Worm (Caenorhabditis elegans): ENCODE measurements around the gene dhps-1.

dhps-1 gene

ce11 chrII:11992701-11993100 lies at the start of gene dhps-1:
Gene dhps-1 (plus strand): TSS chrII:11993001.
- TF ChIP-seq C34F6.9 (tag; optimal IDR thresholded peaks at IDR 0.05) (no peak), lin-11 (tag; optimal IDR thresholded peaks at IDR 0.05) (no peak), lin-13 (GFP tag; optimal IDR thresholded peaks at IDR 0.05) (no peak), ZK546.5 (tag; optimal IDR thresholded peaks at IDR 0.05) (no peak), nhr-10 (tag; optimal IDR thresholded peaks at IDR 0.05) (no peak), nhr-21 (tag; optimal IDR thresholded peaks at IDR 0.05) (no peak), peb-1 (tag; optimal IDR thresholded peaks at IDR 0.05) (no peak), sem-4 (tag; optimal IDR thresholded peaks at IDR 0.05) (no peak)

ce11 chrII:11948459-11948858 lies 44.3 kb upstream of the dhps-1 start, which contains the start of gene W03C9.8:
Gene W03C9.8 (plus strand): TSS chrII:11948759.
- no peak for TF ChIP-seq nhr-10 (tag; optimal IDR thresholded peaks at IDR 0.05)

- peak; percentile 49 for TF ChIP-seq blmp-1 (tag; optimal IDR thresholded peaks at IDR 0.05; ENCODE audit: insufficient read depth)
- no peak for TF ChIP-seq peb-1 (tag; optimal IDR thresholded peaks at IDR 0.05)
- TF ChIP-seq zag-1 (tag; optimal IDR thresholded peaks at IDR 0.05): no peak
Observed at ce11 chrII:11952963-11953362, 39.8 kb upstream of the dhps-1 start.

ce11 chrII:11954208-11954607 lies 38.6 kb upstream of the dhps-1 start, which contains the start of gene W03C9.6:
Gene W03C9.6 (plus strand): TSS chrII:11954508.
- TF ChIP-seq F13H6.1 (tag; optimal IDR thresholded peaks at IDR 0.05) (no peak), egl-27 (tag; optimal IDR thresholded peaks at IDR 0.05) (no peak)

- TF ChIP-seq alr-1 (tag; optimal IDR thresholded peaks at IDR 0.05) (no peak), elt-3 (tag; optimal IDR thresholded peaks at IDR 0.05) (no peak), nhr-23 (tag; optimal IDR thresholded peaks at IDR 0.05) (no peak), lin-39 (tag; optimal IDR thresholded peaks at IDR 0.05) (no peak), zag-1 (tag; optimal IDR thresholded peaks at IDR 0.05) (no peak), crh-2 (tag; optimal IDR thresholded peaks at IDR 0.05) (no peak)
Observed at ce11 chrII:11954811-11955210, 38.0 kb upstream of the dhps-1 start.

ce11 chrII:11958793-11959574 lies 33.8 kb upstream of the dhps-1 start:
- no peak for TF ChIP-seq elt-1 (tag; optimal IDR thresholded peaks at IDR 0.05)
- TF ChIP-seq blmp-1 (tag; optimal IDR thresholded peaks at IDR 0.05; ENCODE audit: insufficient read depth): no peak
- peak; percentile 28 for TF ChIP-seq crh-2 (tag; optimal IDR thresholded peaks at IDR 0.05)
- TF ChIP-seq ama-1 (optimal IDR thresholded peaks at IDR 0.05): no peak
- TF ChIP-seq elt-3 (tag; optimal IDR thresholded peaks at IDR 0.05): no peak
- no peak for TF ChIP-seq ceh-16 (tag; optimal IDR thresholded peaks at IDR 0.05)
- TF ChIP-seq ztf-11 (tag; optimal IDR thresholded peaks at IDR 0.05): no peak
- TF ChIP-seq snpc-4 (tag; optimal IDR thresholded peaks at IDR 0.05): no peak
- peak; percentile 15 for TF ChIP-seq gmeb-1 (tag; optimal IDR thresholded peaks at IDR 0.05)
- TF ChIP-seq ztf-1 (GFP tag; conservative IDR thresholded peaks at IDR 0.05): no peak
- TF ChIP-seq peb-1 (tag; optimal IDR thresholded peaks at IDR 0.05): no peak
- TF ChIP-seq aly-2 (tag; optimal IDR thresholded peaks at IDR 0.05): no peak
- no peak for TF ChIP-seq Y55F3AM.14 (GFP tag; optimal IDR thresholded peaks at IDR 0.05)
- no peak for TF ChIP-seq mbf-1 (tag; optimal IDR thresholded peaks at IDR 0.05)
- TF ChIP-seq ztf-4 (tag; optimal IDR thresholded peaks at IDR 0.05): no peak
- TF ChIP-seq alr-1 (tag; optimal IDR thresholded peaks at IDR 0.05): no peak
- peak; percentile 61 for TF ChIP-seq F13H6.1 (tag; optimal IDR thresholded peaks at IDR 0.05)
- TF ChIP-seq ZK546.5 (tag; optimal IDR thresholded peaks at IDR 0.05): no peak
- TF ChIP-seq nhr-77 (tag; optimal IDR thresholded peaks at IDR 0.05): no peak
- TF ChIP-seq nhr-6 (tag; optimal IDR thresholded peaks at IDR 0.05): no peak
- TF ChIP-seq C34F6.9 (tag; optimal IDR thresholded peaks at IDR 0.05): peak; percentile 34
- peak; percentile 39 for TF ChIP-seq sma-3 (GFP tag; optimal IDR thresholded peaks at IDR 0.05)
- TF ChIP-seq lsy-2 (tag; optimal IDR thresholded peaks at IDR 0.05): peak in 1 of 2 experiments; percentile 61
- TF ChIP-seq lin-39 (tag; optimal IDR thresholded peaks at IDR 0.05): no peak
- no peak for TF ChIP-seq sem-4 (tag; optimal IDR thresholded peaks at IDR 0.05)
- peak; percentile 39 for TF ChIP-seq lin-11 (tag; optimal IDR thresholded peaks at IDR 0.05)
- TF ChIP-seq nhr-129 (tag; optimal IDR thresholded peaks at IDR 0.05): peak; percentile 68
- no peak for TF ChIP-seq egl-27 (tag; optimal IDR thresholded peaks at IDR 0.05)
- TF ChIP-seq mdl-1 (tag; optimal IDR thresholded peaks at IDR 0.05): no peak
- TF ChIP-seq fos-1 (tag; optimal IDR thresholded peaks at IDR 0.05): peak; percentile 16
- TF ChIP-seq sma-9 (GFP tag; optimal IDR thresholded peaks at IDR 0.05): no peak
- TF ChIP-seq sma-9 (tag; optimal IDR thresholded peaks at IDR 0.05): no peak
- TF ChIP-seq nhr-23 (tag; optimal IDR thresholded peaks at IDR 0.05): no peak
- no peak for TF ChIP-seq unc-62 (GFP tag; optimal IDR thresholded peaks at IDR 0.05)
- TF ChIP-seq nhr-10 (tag; optimal IDR thresholded peaks at IDR 0.05): no peak
- TF ChIP-seq dmd-4 (tag; optimal IDR thresholded peaks at IDR 0.05): no peak
- no peak for TF ChIP-seq mab-5 (tag; optimal IDR thresholded peaks at IDR 0.05)
- no peak for TF ChIP-seq unc-39 (tag; optimal IDR thresholded peaks at IDR 0.05)

All from whole organism, L2 larva.